Fruit fly (Drosophila melanogaster) whole organism, prepupa: ENCODE data around the gene CG17751.

Experiments used
- Blimp-1 ChIP-seq: fragments of 200-800 bp; sonication (Bioruptor generic); optimal IDR thresholded peaks from 3 replicates; lab custom pipeline; 2017; ENCODE audit warnings: missing biosample characterization, missing genetic modification characterization, mild to moderate bottlenecking, moderate library complexity, missing genetic modification reagents
- CG11762 ChIP-seq: fragments of 200-800 bp; sonication (Bioruptor generic); optimal IDR thresholded peaks from 3 replicates; lab custom pipeline; 2016; ENCODE audit warnings: missing biosample characterization, missing genetic modification characterization; ENCODE audit not compliant: insufficient read depth
- CG15336 ChIP-seq: fragments of 200-800 bp; sonication (Bioruptor generic); IDR thresholded peaks from 2 replicates; pipeline ENCODE4 v1.3.6; 2022; ENCODE audit warnings: missing biosample characterization, missing genetic modification characterization
- CG16779 ChIP-seq: fragments of 200-800 bp; sonication (Bioruptor generic); optimal IDR thresholded peaks from 3 replicates; lab custom pipeline; 2017; ENCODE audit warnings: missing biosample characterization, mild to moderate bottlenecking, missing genetic modification characterization
- CG3032 ChIP-seq: fragments of 200-800 bp; optimal IDR thresholded peaks from 2 replicates; lab custom pipeline; 2019; ENCODE audit warnings: missing biosample characterization, mild to moderate bottlenecking, missing genetic modification characterization, moderate library complexity
- CG32006 ChIP-seq: fragments of 200-800 bp; sonication (Bioruptor generic); optimal IDR thresholded peaks from 3 replicates; lab custom pipeline; 2017; ENCODE audit warnings: missing biosample characterization, mild to moderate bottlenecking, missing genetic modification characterization
- CG3919 ChIP-seq: fragments of 200-800 bp; sonication (Bioruptor generic); optimal IDR thresholded peaks from 3 replicates; lab custom pipeline; 2016; ENCODE audit warnings: missing biosample characterization, missing genetic modification characterization
- CG6163 ChIP-seq: fragments of 200-800 bp; sonication (Bioruptor generic); IDR thresholded peaks from 3 replicates; pipeline ENCODE4 v1.3.6; 2022; ENCODE audit warnings: missing biosample characterization, missing genetic modification characterization
- CG6808 ChIP-seq: fragments of 200-800 bp; sonication (Bioruptor generic); optimal IDR thresholded peaks from 3 replicates; lab custom pipeline; 2017; ENCODE audit warnings: missing biosample characterization, missing genetic modification characterization, mild to moderate bottlenecking, moderate library complexity, missing genetic modification reagents
- CG6854 ChIP-seq: fragments of 200-800 bp; sonication (Bioruptor generic); optimal IDR thresholded peaks from 2 replicates; lab custom pipeline; 2017; ENCODE audit warnings: missing biosample characterization, mild to moderate bottlenecking, missing genetic modification characterization
- CG8319 ChIP-seq: fragments of 200-800 bp; sonication (Bioruptor generic); optimal IDR thresholded peaks from 3 replicates; lab custom pipeline; 2016; ENCODE audit warnings: missing biosample characterization, missing genetic modification characterization
- CG8632 ChIP-seq: fragments of 200-800 bp; sonication (Bioruptor generic); optimal IDR thresholded peaks from 3 replicates; lab custom pipeline; 2016; ENCODE audit warnings: missing biosample characterization, missing genetic modification characterization
- CG9139 ChIP-seq: fragments of 200-800 bp; sonication (Bioruptor generic); optimal IDR thresholded peaks from 3 replicates; lab custom pipeline; 2017; ENCODE audit warnings: missing biosample characterization, mild to moderate bottlenecking, missing genetic modification characterization
- Eip75B ChIP-seq: fragments of 200-800 bp; sonication (Bioruptor generic); optimal IDR thresholded peaks from 3 replicates; lab custom pipeline; 2016; ENCODE audit warnings: missing biosample characterization, missing genetic modification characterization
- Eip78C ChIP-seq: fragments of 200-800 bp; sonication (Bioruptor generic); peaks from one replicate; lab custom pipeline; 2016; ENCODE audit warnings: missing biosample characterization, missing genetic modification characterization
- Eip93F ChIP-seq: fragments of 200-800 bp; sonication (Bioruptor generic); optimal IDR thresholded peaks from 2 replicates; lab custom pipeline; 2016; ENCODE audit warnings: missing biosample characterization, mild to moderate bottlenecking, missing genetic modification characterization
- Gug ChIP-seq: fragments of 200-800 bp; sonication (Bioruptor generic); IDR thresholded peaks from 2 replicates; pipeline ENCODE4 v1.3.6; 2022; ENCODE audit warnings: missing biosample characterization, missing genetic modification characterization
- Lpt ChIP-seq: fragments of 200-800 bp; sonication (Bioruptor generic); optimal IDR thresholded peaks from 3 replicates; lab custom pipeline; 2016; ENCODE audit warnings: missing biosample characterization, missing genetic modification characterization
- Met ChIP-seq: fragments of 200-800 bp; sonication (Bioruptor generic); optimal IDR thresholded peaks from 3 replicates; lab custom pipeline; 2016; ENCODE audit warnings: missing biosample characterization, missing genetic modification characterization
- Smox ChIP-seq: fragments of 200-800 bp; sonication (Bioruptor generic); optimal IDR thresholded peaks from 3 replicates; lab custom pipeline; 2016; ENCODE audit warnings: missing biosample characterization, missing genetic modification characterization
- Sox102F ChIP-seq: fragments of 200-800 bp; sonication (Bioruptor generic); optimal IDR thresholded peaks from 2 replicates; lab custom pipeline; 2016; ENCODE audit warnings: missing biosample characterization, mild to moderate bottlenecking, missing genetic modification characterization
- achi ChIP-seq: fragments of 200-800 bp; sonication (Bioruptor generic); optimal IDR thresholded peaks from 3 replicates; lab custom pipeline; 2016; ENCODE audit warnings: missing biosample characterization, missing genetic modification characterization
- acj6 ChIP-seq: fragments of 200-800 bp; sonication (Bioruptor generic); optimal IDR thresholded peaks from 3 replicates; lab custom pipeline; 2016; ENCODE audit warnings: missing biosample characterization, missing genetic modification characterization
- cyc ChIP-seq: fragments of 200-800 bp; sonication (Bioruptor generic); optimal IDR thresholded peaks from 3 replicates; lab custom pipeline; 2016; ENCODE audit warnings: missing biosample characterization, missing genetic modification characterization
- dsx ChIP-seq: fragments of 200-800 bp; optimal IDR thresholded peaks from 3 replicates; lab custom pipeline; 2019; ENCODE audit warnings: missing biosample characterization, mild to moderate bottlenecking, missing genetic modification characterization, moderate library complexity; ENCODE audit not compliant: poor library complexity, severe bottlenecking
- esn ChIP-seq: fragments of 200-800 bp; sonication (Bioruptor generic); optimal IDR thresholded peaks from 2 replicates; lab custom pipeline; 2016; ENCODE audit warnings: missing biosample characterization, mild to moderate bottlenecking, missing genetic modification characterization, moderate library complexity
- fd85E ChIP-seq: fragments of 200-800 bp; sonication (Bioruptor generic); optimal IDR thresholded peaks from 3 replicates; lab custom pipeline; 2016; ENCODE audit warnings: missing biosample characterization, missing genetic modification characterization
- fkh ChIP-seq: fragments of 200-800 bp; sonication (Bioruptor generic); optimal IDR thresholded peaks from 3 replicates; lab custom pipeline; 2017; ENCODE audit warnings: missing biosample characterization, mild to moderate bottlenecking, missing genetic modification characterization, moderate library complexity
- lz ChIP-seq: fragments of 200-800 bp; sonication (Bioruptor generic); optimal IDR thresholded peaks from 3 replicates; lab custom pipeline; 2016; ENCODE audit warnings: missing biosample characterization, missing genetic modification characterization
- net ChIP-seq: fragments of 200-800 bp; sonication (Bioruptor generic); optimal IDR thresholded peaks from 3 replicates; lab custom pipeline; 2016; ENCODE audit warnings: missing biosample characterization, missing genetic modification characterization
- pdm3 ChIP-seq: fragments of 200-800 bp; sonication (Bioruptor generic); optimal IDR thresholded peaks from 3 replicates; lab custom pipeline; 2016; ENCODE audit warnings: missing biosample characterization, missing genetic modification characterization
- ss ChIP-seq, 2 experiments: fragments of 200-800 bp; sonication (Bioruptor generic); optimal IDR thresholded peaks; 2 replicates in 1 of 2; 3 replicates in 1 of 2; lab custom pipeline; 2017 to 2018; ENCODE audit warnings: mild to moderate bottlenecking in 2 of 2, missing biosample characterization in 2 of 2, missing genetic modification characterization in 2 of 2, moderate library complexity in 1 of 2
- svp ChIP-seq: fragments of 200-800 bp; sonication (Bioruptor generic); peaks from one replicate; lab custom pipeline; 2016; ENCODE audit warnings: missing biosample characterization, missing genetic modification characterization
- topi ChIP-seq: fragments of 200-800 bp; sonication (Bioruptor generic); optimal IDR thresholded peaks from 3 replicates; lab custom pipeline; 2016; ENCODE audit warnings: missing biosample characterization, missing genetic modification characterization

Gene CG17751

DNA sequence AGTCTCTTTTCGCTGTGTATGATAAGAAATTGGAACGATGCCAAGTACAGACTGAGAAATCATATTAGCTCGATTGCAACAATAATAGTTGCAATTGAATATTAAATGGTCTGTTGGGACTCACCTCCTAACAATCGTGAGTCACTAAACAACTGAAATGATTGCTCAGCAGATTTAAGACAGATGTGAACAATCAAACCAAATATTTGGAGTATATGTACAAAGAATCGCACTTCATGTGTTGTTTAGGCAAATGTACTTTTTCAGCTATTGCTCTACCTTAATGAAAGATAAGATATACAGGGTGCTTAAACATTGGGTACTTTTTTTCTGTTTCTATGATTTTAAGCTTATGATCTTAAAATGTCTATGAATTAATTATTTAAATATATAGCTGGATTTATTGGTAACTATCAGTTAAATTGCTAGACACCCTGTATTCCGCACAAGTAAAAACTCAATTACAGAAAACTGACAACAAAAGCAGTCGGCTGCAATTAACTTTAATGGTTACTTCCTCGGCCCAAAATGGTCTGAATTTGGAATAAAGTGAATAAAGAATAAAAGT, 34.5 kb downstream of the CG17751 start (continued):
- TF ChIP-seq CG6854 (GFP tag; lab: Kevin White, UChicago) (no peak), CG3032 (tag; lab: Kevin White, UChicago) (peak; percentile 74), Lpt (GFP tag; lab: Kevin White, UChicago) (peak; percentile 73), cyc (GFP tag; lab: Kevin White, UChicago) (peak; percentile 71), CG8632 (peak; percentile 83), topi (GFP tag; lab: Kevin White, UChicago) (peak; percentile 77), achi (GFP tag; lab: Kevin White, UChicago) (peak; percentile 76), Sox102F (GFP tag; lab: Kevin White, UChicago) (peak; percentile 73), ss (GFP tag; optimal IDR thresholded peaks at IDR 0.05; lab: Kevin White, UChicago) (peak; percentile 40 to 66), Eip78C (GFP tag; lab: Kevin White, UChicago) (peak; percentile 95), CG8319 (GFP tag; lab: Kevin White, UChicago) (peak; percentile 45), CG15336 (GFP tag; lab: Robert Waterston, UW) (peak; percentile 95), net (GFP tag; lab: Kevin White, UChicago) (peak; percentile 78), CG3919 (GFP tag; lab: Kevin White, UChicago) (peak; percentile 85), CG6808 (GFP tag; lab: Kevin White, UChicago) (peak; percentile 64), CG6163 (peak; percentile 94), CG9139 (GFP tag; lab: Kevin White, UChicago) (peak; percentile 47), Met (GFP tag; lab: Kevin White, UChicago) (peak; percentile 79), svp (GFP tag; lab: Kevin White, UChicago) (peak; percentile 86), fd85E (GFP tag; lab: Kevin White, UChicago) (peak; percentile 36), CG32006 (GFP tag; lab: Kevin White, UChicago) (peak; percentile 82), lz (GFP tag; lab: Kevin White, UChicago) (peak; percentile 71), Blimp-1 (GFP tag; lab: Kevin White, UChicago) (peak; percentile 61), CG11762 (GFP tag; lab: Kevin White, UChicago) (peak; percentile 55), fkh (peak; percentile 73), Gug (GFP tag; lab: Robert Waterston, UW) (peak; percentile 90), CG16779 (tag; lab: Kevin White, UChicago) (peak; percentile 50), pdm3 (GFP tag; lab: Kevin White, UChicago) (peak; percentile 77), acj6 (GFP tag; lab: Kevin White, UChicago) (peak; percentile 69)

DNA sequence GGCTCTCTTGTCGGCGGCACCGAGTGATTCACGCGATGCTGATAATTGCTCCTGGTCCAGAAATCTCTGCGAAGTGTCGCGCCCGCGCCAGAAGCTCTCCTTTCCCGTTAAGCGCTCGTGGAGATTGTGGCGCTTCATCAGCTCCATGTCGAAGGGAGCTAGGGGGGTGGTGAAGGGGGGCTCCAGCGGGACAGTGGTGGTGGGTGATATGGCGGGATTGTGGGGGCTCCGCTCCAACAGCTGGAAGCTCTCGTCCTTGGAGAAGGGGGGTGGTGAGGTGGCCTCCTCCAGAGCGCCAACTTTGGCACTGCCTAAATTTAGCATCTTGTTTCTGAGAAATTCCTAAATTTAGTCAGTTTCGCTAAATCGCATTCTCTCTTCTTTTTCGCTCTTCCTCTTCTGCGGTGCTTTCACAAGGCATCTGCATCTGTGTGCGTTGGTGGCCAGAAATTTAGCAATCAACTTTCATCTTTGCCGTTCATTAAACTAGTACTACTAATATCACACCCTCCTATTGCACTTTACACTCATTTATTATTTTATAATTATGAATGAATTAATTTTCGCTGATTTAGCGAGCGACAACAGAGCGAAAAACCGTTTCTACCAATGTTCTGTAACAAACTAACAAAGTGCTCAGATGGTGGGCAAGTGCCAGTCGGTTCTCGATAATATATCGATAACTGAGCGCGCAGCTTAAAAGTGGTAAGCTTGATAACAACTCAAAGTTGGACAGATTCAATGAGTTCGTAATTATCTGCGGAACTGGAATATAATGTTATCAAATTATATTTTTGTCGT, 35.2 kb downstream of the CG17751 start, which contains the start of gene subdued:
TSS of gene subdued (minus strand) at position 631 of the 801 bp plus-strand sequence.
- TF ChIP-seq Eip93F (GFP tag; lab: Kevin White, UChicago) (peak; percentile 51), CG15336 (GFP tag; lab: Robert Waterston, UW) (peak; percentile 25; the same call in 1 of the 2 replicates), CG3919 (GFP tag; lab: Kevin White, UChicago) (no peak), Eip75B (GFP tag; lab: Kevin White, UChicago) (peak; percentile 5), svp (GFP tag; lab: Kevin White, UChicago) (peak; percentile 46), dsx (GFP tag; lab: Kevin White, UChicago) (peak; percentile 68), Eip78C (GFP tag; lab: Kevin White, UChicago) (peak; percentile 81), Smox (GFP tag; lab: Kevin White, UChicago) (peak; percentile 25), Gug (GFP tag; lab: Robert Waterston, UW) (no peak)

DNA sequence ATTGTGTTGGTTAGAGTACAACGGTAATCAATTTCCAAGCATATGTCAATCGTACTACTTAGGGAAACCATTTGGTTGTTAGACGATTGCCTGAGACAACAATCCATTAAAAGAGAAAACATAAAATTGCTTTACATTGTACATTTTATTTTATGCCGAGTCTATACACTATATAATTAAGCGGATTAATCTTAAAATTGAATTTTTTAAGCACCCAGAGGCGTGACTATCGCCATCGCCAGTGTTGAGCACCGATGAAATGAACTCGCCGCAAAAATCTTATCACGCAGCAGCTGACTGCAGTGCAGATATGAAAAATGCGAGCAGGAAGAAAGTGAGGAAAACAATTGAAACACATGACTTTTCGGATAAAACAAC, 35.8 kb downstream of the CG17751 start:
- peak; percentile 68 for TF ChIP-seq Eip78C (GFP tag; lab: Kevin White, UChicago)
- TF ChIP-seq acj6 (GFP tag; lab: Kevin White, UChicago) = no peak
- TF ChIP-seq esn (GFP tag; lab: Kevin White, UChicago) = peak; percentile 35
- TF ChIP-seq Gug (GFP tag; lab: Robert Waterston, UW) = no peak
- TF ChIP-seq topi (GFP tag; lab: Kevin White, UChicago) = peak; percentile 23
